Fruit fly (Drosophila melanogaster) whole organism, prepupa: Measurements from ENCODE around the gene sac.

ENCODE experiments used
- CG10669 ChIP-seq: fragments of 200-800 bp; sonication (Bioruptor generic); optimal IDR thresholded peaks from 3 replicates; lab custom pipeline; 2018; ENCODE audit warnings: missing biosample characterization, mild to moderate bottlenecking, missing genetic modification characterization, moderate library complexity
- CG32006 ChIP-seq: fragments of 200-800 bp; sonication (Bioruptor generic); optimal IDR thresholded peaks from 3 replicates; lab custom pipeline; 2017; ENCODE audit warnings: missing biosample characterization, mild to moderate bottlenecking, missing genetic modification characterization
- CG4318 ChIP-seq: fragments of 200-800 bp; sonication (Bioruptor generic); optimal IDR thresholded peaks from 3 replicates; lab custom pipeline; 2017; ENCODE audit warnings: missing biosample characterization, mild to moderate bottlenecking, missing genetic modification characterization
- CG6792 ChIP-seq: fragments of 200-800 bp; sonication (Bioruptor generic); optimal IDR thresholded peaks from 3 replicates; lab custom pipeline; 2016; ENCODE audit warnings: missing biosample characterization, missing genetic modification characterization
- CG6854 ChIP-seq: fragments of 200-800 bp; sonication (Bioruptor generic); optimal IDR thresholded peaks from 2 replicates; lab custom pipeline; 2017; ENCODE audit warnings: missing biosample characterization, mild to moderate bottlenecking, missing genetic modification characterization
- CG8319 ChIP-seq: fragments of 200-800 bp; sonication (Bioruptor generic); optimal IDR thresholded peaks from 3 replicates; lab custom pipeline; 2016; ENCODE audit warnings: missing biosample characterization, missing genetic modification characterization
- Eip75B ChIP-seq: fragments of 200-800 bp; sonication (Bioruptor generic); optimal IDR thresholded peaks from 3 replicates; lab custom pipeline; 2016; ENCODE audit warnings: missing biosample characterization, missing genetic modification characterization
- Sox15 ChIP-seq: fragments of 200-800 bp; sonication (Bioruptor generic); optimal IDR thresholded peaks from 3 replicates; lab custom pipeline; 2016; ENCODE audit warnings: missing biosample characterization, missing genetic modification characterization
- achi ChIP-seq: fragments of 200-800 bp; sonication (Bioruptor generic); optimal IDR thresholded peaks from 3 replicates; lab custom pipeline; 2016; ENCODE audit warnings: missing biosample characterization, missing genetic modification characterization
- esn ChIP-seq: fragments of 200-800 bp; sonication (Bioruptor generic); optimal IDR thresholded peaks from 2 replicates; lab custom pipeline; 2016; ENCODE audit warnings: missing biosample characterization, mild to moderate bottlenecking, missing genetic modification characterization, moderate library complexity
- lz ChIP-seq: fragments of 200-800 bp; sonication (Bioruptor generic); optimal IDR thresholded peaks from 3 replicates; lab custom pipeline; 2016; ENCODE audit warnings: missing biosample characterization, missing genetic modification characterization
- vri ChIP-seq: fragments of 200-800 bp; sonication (Bioruptor generic); optimal IDR thresholded peaks from 3 replicates; lab custom pipeline; 2016; ENCODE audit warnings: missing biosample characterization, mild to moderate bottlenecking, missing genetic modification characterization

DNA sequence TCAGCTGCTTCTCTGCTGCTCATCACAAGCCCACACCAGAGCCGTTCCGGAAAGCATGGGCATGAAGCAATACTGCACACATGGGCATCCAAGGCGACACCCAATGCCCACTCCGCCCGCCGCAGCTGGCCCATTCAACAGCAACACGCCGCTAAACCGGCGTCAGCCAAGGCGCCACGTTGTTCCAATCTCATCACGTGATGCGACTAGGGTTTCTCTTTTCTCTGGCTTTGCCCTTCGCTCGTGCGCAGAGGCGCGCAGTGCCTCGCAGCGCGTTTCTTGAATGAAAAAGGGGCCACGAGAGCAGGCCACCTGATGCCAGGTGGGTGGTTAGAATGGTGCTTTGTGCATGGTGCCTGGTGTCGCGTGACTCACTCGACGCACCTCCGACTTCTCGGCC lies 31.4 kb upstream of the sac start:
- TF ChIP-seq Eip75B (GFP tag; lab: Kevin White, UChicago) = no peak
- no peak for TF ChIP-seq esn (GFP tag; lab: Kevin White, UChicago)
- TF ChIP-seq CG10669 (GFP tag; lab: Kevin White, UChicago) = no peak
- no peak for TF ChIP-seq CG32006 (GFP tag; lab: Kevin White, UChicago)
- no peak for TF ChIP-seq achi (GFP tag; lab: Kevin White, UChicago)
- TF ChIP-seq Sox15 (GFP tag; lab: Kevin White, UChicago) = no peak
- no peak for TF ChIP-seq CG6854 (GFP tag; lab: Kevin White, UChicago)
- no peak for TF ChIP-seq CG8319
- no peak for TF ChIP-seq CG6792 (GFP tag; lab: Kevin White, UChicago)
- no peak for TF ChIP-seq CG4318 (GFP tag; lab: Kevin White, UChicago)
- no peak for TF ChIP-seq vri (GFP tag; lab: Kevin White, UChicago)
- no peak for TF ChIP-seq lz (GFP tag; lab: Kevin White, UChicago)
